Worm (Caenorhabditis elegans) whole organism, mixed stage, embryonic: ENCODE results near the gene C17F4.12.
"Not testable (repeated sequence)": the region's sequence is repeated elsewhere in the genome, so short reads cannot be mapped to it uniquely, and the experiment has no call there.

Experiments
- M03D4.4 ChIP-seq: sonication (generic microtip); optimal IDR thresholded peaks from 2 replicates; lab custom pipeline; 2017; ENCODE audit warnings: mild to moderate bottlenecking, missing genetic modification characterization, missing compliant biosample characterization
- bed-3 ChIP-seq: fragments of 200-800 bp; sonication (Bioruptor generic); optimal IDR thresholded peaks from 3 replicates; lab custom pipeline; 2018; ENCODE audit warnings: mild to moderate bottlenecking, missing genetic modification characterization, moderate library complexity, missing compliant biosample characterization
- blmp-1 ChIP-seq: fragments of 150-350 bp; optimal IDR thresholded peaks from 2 replicates; lab custom pipeline; 2014; ENCODE audit warnings: missing biosample characterization, missing genetic modification characterization
- ceh-39 ChIP-seq: fragments of 150-350 bp; optimal IDR thresholded peaks from 2 replicates; lab custom pipeline; 2014; ENCODE audit warnings: missing biosample characterization, missing genetic modification characterization
- ceh-43 ChIP-seq: fragments of 200-800 bp; sonication (Bioruptor generic); optimal IDR thresholded peaks from 2 replicates; lab custom pipeline; 2018; ENCODE audit warnings: mild to moderate bottlenecking, missing genetic modification characterization, moderate library complexity, missing compliant biosample characterization
- ceh-83 ChIP-seq: fragments of 200-800 bp; sonication (Bioruptor generic); optimal IDR thresholded peaks from 2 replicates; lab custom pipeline; 2018; ENCODE audit warnings: mild to moderate bottlenecking, missing genetic modification characterization, missing compliant biosample characterization
- ces-1 ChIP-seq: fragments of 150-350 bp; optimal IDR thresholded peaks from 2 replicates; lab custom pipeline; 2014; ENCODE audit warnings: missing biosample characterization, missing genetic modification reagents, missing genetic modification characterization
- cnd-1 ChIP-seq: fragments of 200-800 bp; sonication (Bioruptor generic); optimal IDR thresholded peaks from 2 replicates; lab custom pipeline; 2018; ENCODE audit warnings: mild to moderate bottlenecking, missing genetic modification characterization, missing compliant biosample characterization
- drap-1 ChIP-seq: fragments of 200-800 bp; sonication (Bioruptor generic); optimal IDR thresholded peaks from 3 replicates; lab custom pipeline; 2018; ENCODE audit warnings: mild to moderate bottlenecking, missing genetic modification characterization, missing compliant biosample characterization
- elt-1 ChIP-seq: sonication (generic microtip); optimal IDR thresholded peaks from 2 replicates; lab custom pipeline; 2017; ENCODE audit warnings: missing genetic modification characterization, mild to moderate bottlenecking, missing compliant biosample characterization, antibody characterized with exemption, moderate library complexity, borderline replicate concordance; ENCODE audit not compliant: insufficient read depth
- elt-3 ChIP-seq: fragments of 150-350 bp; optimal IDR thresholded peaks from 2 replicates; lab custom pipeline; 2014; ENCODE audit warnings: missing biosample characterization, missing genetic modification characterization
- flh-1 ChIP-seq: fragments of 200-800 bp; sonication (Bioruptor generic); optimal IDR thresholded peaks from 2 replicates; lab custom pipeline; 2018; ENCODE audit warnings: mild to moderate bottlenecking, missing genetic modification characterization, moderate library complexity, missing compliant biosample characterization
- ham-2 ChIP-seq: fragments of 200-800 bp; sonication (Bioruptor generic); optimal IDR thresholded peaks from 2 replicates; lab custom pipeline; 2018; ENCODE audit warnings: mild to moderate bottlenecking, missing genetic modification characterization, missing compliant biosample characterization
- hlh-1 ChIP-seq: fragments of 150-350 bp; optimal IDR thresholded peaks from 2 replicates; lab custom pipeline; 2014; ENCODE audit warnings: missing biosample characterization, missing genetic modification reagents, missing genetic modification characterization
- lin-13 ChIP-seq: fragments of 150-350 bp; optimal IDR thresholded peaks from 2 replicates; lab custom pipeline; 2014; ENCODE audit warnings: missing biosample characterization, missing genetic modification characterization
- lin-32 ChIP-seq: fragments of 200-800 bp; sonication (Bioruptor generic); optimal IDR thresholded peaks from 2 replicates; lab custom pipeline; 2018; ENCODE audit warnings: mild to moderate bottlenecking, missing genetic modification characterization, missing compliant biosample characterization
- lsy-2 ChIP-seq: fragments of 150-350 bp; optimal IDR thresholded peaks from 2 replicates; lab custom pipeline; 2014; ENCODE audit warnings: missing biosample characterization, missing genetic modification characterization
- mab-5 ChIP-seq: fragments of 150-350 bp; optimal IDR thresholded peaks from 2 replicates; lab custom pipeline; 2014; ENCODE audit warnings: missing biosample characterization, missing genetic modification characterization
- mep-1 ChIP-seq: fragments of 150-350 bp; optimal IDR thresholded peaks from 2 replicates; lab custom pipeline; 2017; ENCODE audit warnings: missing biosample characterization, missing genetic modification reagents, missing genetic modification characterization, inconsistent platforms
- mls-2 ChIP-seq: sonication (generic microtip); optimal IDR thresholded peaks from 2 replicates; lab custom pipeline; 2016; ENCODE audit warnings: mild to moderate bottlenecking, missing genetic modification characterization, moderate library complexity, missing compliant biosample characterization
- nhr-12 ChIP-seq: fragments of 150-350 bp; optimal IDR thresholded peaks from 2 replicates; lab custom pipeline; 2014; ENCODE audit warnings: missing biosample characterization, missing genetic modification characterization
- nhr-2 ChIP-seq: fragments of 150-350 bp; optimal IDR thresholded peaks from 2 replicates; lab custom pipeline; 2014; ENCODE audit warnings: missing biosample characterization, missing genetic modification characterization
- nhr-237 ChIP-seq: fragments of 150-350 bp; optimal IDR thresholded peaks from 2 replicates; lab custom pipeline; 2014; ENCODE audit warnings: missing biosample characterization, missing genetic modification characterization
- nhr-28 ChIP-seq: fragments of 150-350 bp; optimal IDR thresholded peaks from 2 replicates; lab custom pipeline; 2014; ENCODE audit warnings: missing biosample characterization, missing genetic modification characterization
- nhr-76 ChIP-seq: sonication (generic microtip); optimal IDR thresholded peaks from 2 replicates; lab custom pipeline; 2017; ENCODE audit warnings: missing biosample characterization, missing genetic modification characterization
- sem-2 ChIP-seq: fragments of 200-800 bp; sonication (Bioruptor generic); optimal IDR thresholded peaks from 2 replicates; lab custom pipeline; 2018; ENCODE audit warnings: mild to moderate bottlenecking, missing genetic modification characterization, missing compliant biosample characterization
- snpc-4 ChIP-seq: fragments of 150-350 bp; optimal IDR thresholded peaks from 2 replicates; lab custom pipeline; 2014; ENCODE audit warnings: missing biosample characterization, missing genetic modification characterization
- sptf-1 ChIP-seq: sonication (generic microtip); optimal IDR thresholded peaks from 2 replicates; lab custom pipeline; 2017; ENCODE audit warnings: mild to moderate bottlenecking, missing genetic modification characterization, moderate library complexity, missing compliant biosample characterization
- tbx-8 ChIP-seq: fragments of 200-800 bp; sonication (Bioruptor generic); optimal IDR thresholded peaks from 2 replicates; lab custom pipeline; 2018; ENCODE audit warnings: mild to moderate bottlenecking, missing genetic modification characterization, moderate library complexity, missing compliant biosample characterization
- unc-39 ChIP-seq: fragments of 150-350 bp; optimal IDR thresholded peaks from 2 replicates; lab custom pipeline; 2014; ENCODE audit warnings: missing biosample characterization, missing genetic modification characterization
- unc-62 ChIP-seq: fragments of 150-350 bp; optimal IDR thresholded peaks from 2 replicates; lab custom pipeline; 2014; ENCODE audit warnings: missing biosample characterization, missing genetic modification reagents, missing genetic modification characterization
- zip-8 ChIP-seq: fragments of 150-350 bp; optimal IDR thresholded peaks from 2 replicates; lab custom pipeline; 2014; ENCODE audit warnings: missing biosample characterization, missing genetic modification characterization
- ztf-11 ChIP-seq: fragments of 150-350 bp; optimal IDR thresholded peaks from 2 replicates; lab custom pipeline; 2014; ENCODE audit warnings: missing biosample characterization, missing genetic modification characterization

The C17F4.12 gene

DNA sequence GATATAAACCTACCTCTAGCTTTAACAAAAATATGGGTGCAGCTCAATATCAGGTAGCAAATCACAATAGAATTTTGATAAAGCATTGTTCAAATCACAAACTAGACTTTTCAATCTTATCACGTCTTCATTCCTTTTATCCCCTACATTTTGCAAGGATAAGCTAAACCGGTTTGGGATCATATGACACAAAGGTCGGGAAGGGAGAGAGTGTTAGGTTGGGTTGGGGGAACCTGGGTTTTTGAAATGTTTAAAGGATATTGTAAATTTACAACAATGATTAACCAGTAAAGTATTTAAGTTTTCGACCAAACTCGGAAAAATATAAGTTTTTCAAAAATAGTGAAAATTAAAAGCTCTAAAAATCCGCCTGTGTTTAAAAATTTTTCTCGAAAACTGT lies at the start of gene C17F4.12:
TSS of gene C17F4.12 (minus strand) at position 101 of the 400 bp plus-strand sequence.
- TF ChIP-seq lin-32 (GFP tag; lab: Kevin White, UChicago) (no peak), ces-1 (GFP tag; lab: Kevin White, UChicago) (no peak), sptf-1 (tag; lab: Kevin White, UChicago) (no peak), unc-62 (GFP tag; lab: Kevin White, UChicago) (no peak), unc-39 (tag; lab: Kevin White, UChicago) (no peak), mep-1 (no peak), elt-1 (tag; lab: Kevin White, UChicago) (no peak), nhr-237 (no peak), nhr-76 (tag; lab: Kevin White, UChicago) (no peak), M03D4.4 (tag; lab: Kevin White, UChicago) (no peak), elt-3 (tag; lab: Kevin White, UChicago) (no peak)

DNA sequence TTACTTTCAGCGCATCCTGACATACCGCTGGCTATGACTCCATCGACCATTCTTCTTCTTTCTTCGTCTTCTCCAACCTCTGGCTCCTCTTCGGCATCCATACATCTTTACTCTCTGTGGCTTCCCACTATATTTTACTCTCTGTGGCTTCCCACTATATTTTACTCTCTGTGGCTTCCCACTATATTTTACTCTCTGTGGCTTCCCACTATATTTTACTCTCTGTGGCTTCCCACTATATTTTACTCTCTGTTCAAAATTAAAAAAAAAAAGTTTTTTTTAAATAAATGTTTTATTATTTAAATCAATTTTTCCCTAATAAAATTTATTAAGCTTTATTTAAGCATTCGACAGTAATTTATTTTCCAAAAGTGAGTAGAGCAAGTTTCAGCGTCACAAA lies 46.6 kb upstream of the C17F4.12 start, which contains the start of gene F39E9.14:
TSS of gene F39E9.14 (minus strand) at position 101 of the 400 bp plus-strand sequence.
- TF ChIP-seq tbx-8 (GFP tag; lab: Kevin White, UChicago); lsy-2 (tag; lab: Kevin White, UChicago); ces-1 (GFP tag; lab: Kevin White, UChicago): not testable (repeated sequence)

DNA sequence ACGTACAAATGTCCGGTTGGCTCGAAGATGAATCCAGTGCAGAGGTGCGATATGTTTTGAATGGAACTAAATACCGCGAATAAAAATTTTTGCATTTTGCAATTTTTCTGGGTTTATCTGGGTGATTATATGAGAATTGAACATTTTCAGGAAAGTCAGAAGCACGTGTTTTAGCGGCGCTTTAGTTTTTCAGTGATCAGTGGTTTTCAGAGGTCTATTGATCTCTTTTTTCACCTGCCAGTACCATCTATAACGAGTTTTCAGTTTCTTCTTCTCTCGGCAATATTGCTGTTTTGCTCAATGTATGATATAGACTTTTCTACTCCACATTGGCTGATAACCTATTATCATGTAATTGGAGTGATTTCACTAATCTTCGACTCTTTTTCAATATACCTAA lies 43.1 kb upstream of the C17F4.12 start, which contains the start of gene sri-63:
TSS of gene sri-63 (plus strand) at position 301 of the 400 bp plus-strand sequence.
- TF ChIP-seq lin-13 (tag; lab: Kevin White, UChicago) = no peak
- TF ChIP-seq flh-1 (GFP tag; lab: Kevin White, UChicago) = no peak
- TF ChIP-seq cnd-1 (tag; lab: Kevin White, UChicago) = no peak
- no peak for TF ChIP-seq nhr-237
- no peak for TF ChIP-seq bed-3
- TF ChIP-seq lsy-2 (tag; lab: Kevin White, UChicago) = no peak
- no peak for TF ChIP-seq zip-8
- no peak for TF ChIP-seq sptf-1 (tag; lab: Kevin White, UChicago)
- no peak for TF ChIP-seq sem-2
- TF ChIP-seq ceh-83 (GFP tag; lab: Kevin White, UChicago) = no peak
- no peak for TF ChIP-seq blmp-1

DNA sequence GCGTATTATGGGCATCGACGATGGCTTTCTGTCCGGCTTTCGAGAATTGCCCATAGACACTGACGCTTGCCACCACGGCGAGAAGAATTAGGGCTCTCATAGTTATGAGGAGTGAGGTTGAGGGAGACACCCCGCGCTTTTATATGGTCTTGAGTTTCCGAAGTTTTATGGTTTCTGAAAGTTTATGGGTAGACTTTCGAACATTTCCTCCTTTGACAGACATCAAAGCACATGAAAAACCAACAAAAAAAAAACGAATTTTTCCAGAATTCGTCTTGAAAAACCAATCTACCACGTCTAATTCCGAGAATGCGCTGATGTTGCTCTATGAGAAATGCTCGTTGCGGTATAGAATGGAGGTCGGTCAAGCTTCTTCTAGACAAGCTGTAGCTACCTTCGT lies 40.6 kb upstream of the C17F4.12 start, which contains the start of gene scl-15:
TSS of gene scl-15 (minus strand) at position 101 of the 400 bp plus-strand sequence.
- no peak for TF ChIP-seq tbx-8 (GFP tag; lab: Kevin White, UChicago)
- no peak for TF ChIP-seq flh-1 (GFP tag; lab: Kevin White, UChicago)
- no peak for TF ChIP-seq cnd-1 (tag; lab: Kevin White, UChicago)
- no peak for TF ChIP-seq ceh-83 (GFP tag; lab: Kevin White, UChicago)
- TF ChIP-seq snpc-4 (tag; lab: Kevin White, UChicago) = no peak
- TF ChIP-seq bed-3 = no peak
- no peak for TF ChIP-seq mls-2
- no peak for TF ChIP-seq ham-2 (GFP tag; lab: Kevin White, UChicago)

DNA sequence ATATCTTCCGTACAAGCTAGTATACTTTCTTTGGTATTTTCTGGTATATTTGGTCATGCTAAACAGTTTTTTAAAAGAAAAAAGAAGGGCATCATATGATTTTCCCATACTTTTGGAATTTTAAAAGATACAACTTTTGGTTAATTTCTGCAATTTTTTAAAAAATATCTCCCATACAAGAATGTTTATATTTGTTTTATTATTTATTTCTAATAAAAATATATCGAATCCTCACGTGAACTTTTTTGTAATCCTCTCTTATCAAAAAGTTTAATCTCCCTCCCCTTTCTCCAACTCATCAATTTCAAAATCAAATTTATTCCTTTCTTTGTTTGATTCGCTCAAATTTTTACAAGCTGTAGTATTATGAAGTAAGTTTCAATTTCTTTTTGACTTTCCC lies 38.4 kb upstream of the C17F4.12 start, which contains the start of gene nep-13:
TSS of gene nep-13 (plus strand) at position 301 of the 400 bp plus-strand sequence.
- TF ChIP-seq sem-2 = no peak
- TF ChIP-seq nhr-12 (tag; lab: Kevin White, UChicago) = no peak
- no peak for TF ChIP-seq zip-8
- TF ChIP-seq drap-1 (GFP tag; lab: Kevin White, UChicago) = no peak
- TF ChIP-seq ztf-11 = no peak
- TF ChIP-seq unc-39 (tag; lab: Kevin White, UChicago) = no peak
- TF ChIP-seq ceh-83 (GFP tag; lab: Kevin White, UChicago) = no peak
- TF ChIP-seq cnd-1 (tag; lab: Kevin White, UChicago) = no peak
- no peak for TF ChIP-seq hlh-1
- TF ChIP-seq ceh-39 (tag; lab: Kevin White, UChicago) = no peak
- TF ChIP-seq, all 35 proteins: peak for 0

DNA sequence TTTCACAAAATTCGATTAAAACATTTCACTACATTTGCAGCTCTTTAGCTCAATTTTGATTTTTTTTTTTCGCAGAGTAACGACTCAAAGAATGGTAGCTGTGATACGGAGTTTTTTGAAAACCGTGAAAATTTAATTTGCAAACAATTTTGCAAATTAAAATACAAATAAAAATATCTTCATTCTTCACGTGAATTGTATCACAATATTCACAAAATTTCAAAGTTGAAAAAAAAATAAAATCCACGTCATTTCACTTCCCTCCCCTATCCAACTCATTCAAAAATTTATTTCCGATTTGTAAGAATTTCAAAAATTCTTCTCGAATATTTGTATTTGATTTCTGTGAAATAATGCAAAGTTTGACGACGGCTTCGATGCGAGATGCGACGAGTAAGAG lies 34.7 kb upstream of the C17F4.12 start, which contains the start of gene wht-4:
TSS of gene wht-4 (plus strand) at position 301 of the 400 bp plus-strand sequence.
- TF ChIP-seq ceh-43 (GFP tag; lab: Kevin White, UChicago) (no peak), cnd-1 (tag; lab: Kevin White, UChicago) (no peak), blmp-1 (no peak), hlh-1 (no peak), flh-1 (GFP tag; lab: Kevin White, UChicago) (no peak), nhr-28 (tag; lab: Kevin White, UChicago) (no peak), snpc-4 (tag; lab: Kevin White, UChicago) (no peak), lsy-2 (tag; lab: Kevin White, UChicago) (no peak), lin-13 (tag; lab: Kevin White, UChicago) (no peak), mep-1 (no peak), mab-5 (no peak), elt-1 (tag; lab: Kevin White, UChicago) (no peak), nhr-2 (tag; lab: Kevin White, UChicago) (no peak), unc-39 (tag; lab: Kevin White, UChicago) (no peak), elt-3 (tag; lab: Kevin White, UChicago) (no peak)
